Worm (Caenorhabditis elegans) whole organism, L4 larva: ENCODE results near the gene C25E10.10.

Source experiments
- D1046.2 ChIP-seq: fragments of 200-800 bp; sonication (Bioruptor generic); IDR thresholded peaks from 2 replicates; pipeline ENCODE4 v1.3.6; 2022; ENCODE audit warnings: missing genetic modification characterization, missing compliant biosample characterization
- F10B5.3 ChIP-seq: sonication (generic microtip); optimal IDR thresholded peaks from 2 replicates; lab custom pipeline; 2016; ENCODE audit warnings: mild to moderate bottlenecking, missing genetic modification characterization, missing compliant biosample characterization
- F26F4.8 ChIP-seq: fragments of 200-800 bp; sonication (Bioruptor generic); conservative IDR thresholded peaks from 2 replicates; pipeline ENCODE4 v1.3.6; 2022; ENCODE audit warnings: missing genetic modification characterization, missing compliant biosample characterization
- T20F7.1 ChIP-seq: fragments of 200-800 bp; sonication (Bioruptor generic); optimal IDR thresholded peaks from 2 replicates; lab custom pipeline; 2018; ENCODE audit warnings: mild to moderate bottlenecking, missing genetic modification characterization, missing compliant biosample characterization
- T26A8.4 ChIP-seq: fragments of 200-800 bp; sonication (Bioruptor generic); IDR thresholded peaks from 2 replicates; pipeline ENCODE4 v1.3.6; 2022; ENCODE audit warnings: missing genetic modification characterization, missing compliant biosample characterization
- Y48G9A.11 ChIP-seq: fragments of 200-800 bp; sonication (Bioruptor generic); IDR thresholded peaks from 2 replicates; pipeline ENCODE4 v1.3.6; 2022; ENCODE audit warnings: missing genetic modification reagents, missing genetic modification characterization, missing compliant biosample characterization
- Y75B8A.6 ChIP-seq: fragments of 200-800 bp; sonication (Bioruptor generic); IDR thresholded peaks from 2 replicates; pipeline ENCODE4 v1.3.6; 2022; ENCODE audit warnings: missing genetic modification reagents, missing genetic modification characterization, missing compliant biosample characterization
- ZK337.2 ChIP-seq: fragments of 200-800 bp; sonication (Bioruptor generic); IDR thresholded peaks from 2 replicates; pipeline ENCODE4 v1.3.6; 2022; ENCODE audit warnings: missing genetic modification reagents, missing genetic modification characterization, missing compliant biosample characterization
- ZK546.5 ChIP-seq, 2 experiments: sonication (generic microtip); optimal IDR thresholded peaks; 2 replicates each; lab custom pipeline; 2017; ENCODE audit warnings: missing biosample characterization in 2 of 2, missing genetic modification characterization in 2 of 2
- ceh-20 ChIP-seq: fragments of 200-800 bp; sonication (Bioruptor generic); IDR thresholded peaks from 2 replicates; pipeline ENCODE4 v1.3.6; 2022; ENCODE audit warnings: missing genetic modification reagents, missing genetic modification characterization, missing compliant biosample characterization
- ceh-44 ChIP-seq: fragments of 200-800 bp; sonication (Bioruptor generic); IDR thresholded peaks from 2 replicates; pipeline ENCODE4 v1.3.6; 2022; ENCODE audit warnings: missing genetic modification reagents, missing genetic modification characterization, missing compliant biosample characterization
- ceh-62 ChIP-seq: sonication (generic microtip); optimal IDR thresholded peaks from 2 replicates; lab custom pipeline; 2017; ENCODE audit warnings: missing biosample characterization, missing genetic modification characterization
- ces-1 ChIP-seq: fragments of 150-350 bp; sonication (generic microtip); optimal IDR thresholded peaks from 4 replicates; lab custom pipeline; 2014; ENCODE audit warnings: missing biosample characterization, missing genetic modification reagents, missing genetic modification characterization
- cey-2 ChIP-seq: sonication (generic microtip); optimal IDR thresholded peaks from 3 replicates; lab custom pipeline; 2017; ENCODE audit warnings: missing genetic modification characterization, mild to moderate bottlenecking, missing compliant biosample characterization, antibody characterized with exemption, borderline replicate concordance; ENCODE audit not compliant: insufficient read depth
- daf-16 ChIP-seq, 3 experiments: sonication (generic microtip); optimal IDR thresholded peaks; 2 replicates each; lab custom pipeline; 2016 to 2017; ENCODE audit warnings: missing genetic modification characterization in 3 of 3, missing genetic modification reagents in 3 of 3, mild to moderate bottlenecking in 2 of 3, missing compliant biosample characterization in 2 of 3, missing biosample characterization in 1 of 3, moderate library complexity in 1 of 3
- daf-19 ChIP-seq: fragments of 200-800 bp; sonication (Bioruptor generic); conservative IDR thresholded peaks from 2 replicates; pipeline ENCODE4 v1.3.6; 2022; ENCODE audit warnings: missing genetic modification characterization, missing compliant biosample characterization
- dmd-6 ChIP-seq: fragments of 200-800 bp; sonication (Bioruptor generic); IDR thresholded peaks from 2 replicates; pipeline ENCODE4 v1.3.6; 2022; ENCODE audit warnings: missing genetic modification reagents, missing genetic modification characterization, missing compliant biosample characterization
- dve-1 ChIP-seq: sonication (generic microtip); optimal IDR thresholded peaks from 2 replicates; lab custom pipeline; 2017; ENCODE audit warnings: antibody characterized with exemption, mild to moderate bottlenecking, missing genetic modification characterization, missing compliant biosample characterization; ENCODE audit not compliant: insufficient read depth
- gei-8 ChIP-seq: fragments of 200-800 bp; sonication (Bioruptor generic); optimal IDR thresholded peaks from 2 replicates; lab custom pipeline; 2018; ENCODE audit warnings: mild to moderate bottlenecking, missing genetic modification characterization, missing compliant biosample characterization
- hif-1 ChIP-seq, 2 experiments: sonication (generic microtip); optimal IDR thresholded peaks; 2 replicates each; lab custom pipeline; 2016 to 2017; ENCODE audit warnings: missing compliant biosample characterization in 2 of 2, missing genetic modification characterization in 2 of 2, missing genetic modification reagents in 2 of 2, missing genotype in 2 of 2, mild to moderate bottlenecking in 1 of 2
- hlh-11 ChIP-seq: fragments of 200-800 bp; sonication (Bioruptor generic); optimal IDR thresholded peaks from 2 replicates; lab custom pipeline; 2018; ENCODE audit warnings: mild to moderate bottlenecking, missing genetic modification characterization, missing compliant biosample characterization
- hlh-30 ChIP-seq: sonication (generic microtip); optimal IDR thresholded peaks from 2 replicates; lab custom pipeline; 2017; ENCODE audit warnings: antibody characterized with exemption, mild to moderate bottlenecking, missing genetic modification characterization, missing compliant biosample characterization; ENCODE audit not compliant: insufficient read depth
- jun-1 ChIP-seq: fragments of 150-350 bp; optimal IDR thresholded peaks from 2 replicates; lab custom pipeline; 2014; ENCODE audit warnings: missing biosample characterization, missing genetic modification reagents, missing genetic modification characterization
- lim-7 ChIP-seq: fragments of 200-800 bp; sonication (Bioruptor generic); IDR thresholded peaks from 2 replicates; pipeline ENCODE4 v1.3.6; 2022; ENCODE audit warnings: missing genetic modification characterization, missing compliant biosample characterization
- lin-1 ChIP-seq: fragments of 200-800 bp; sonication (Bioruptor generic); IDR thresholded peaks from 2 replicates; pipeline ENCODE4 v1.3.6; 2022; ENCODE audit warnings: missing genetic modification reagents, missing genetic modification characterization, missing compliant biosample characterization
- lin-13 ChIP-seq: fragments of 150-350 bp; optimal IDR thresholded peaks from 2 replicates; lab custom pipeline; 2014; ENCODE audit warnings: missing biosample characterization, missing genetic modification reagents, missing genetic modification characterization
- lin-29 ChIP-seq: fragments of 200-800 bp; sonication (Bioruptor generic); IDR thresholded peaks from 2 replicates; pipeline ENCODE4 v1.3.6; 2022; ENCODE audit warnings: missing genetic modification reagents, missing genetic modification characterization, missing compliant biosample characterization
- lin-38 ChIP-seq: fragments of 200-800 bp; sonication (Bioruptor generic); IDR thresholded peaks from 2 replicates; pipeline ENCODE4 v1.3.6; 2022; ENCODE audit warnings: missing genetic modification reagents, missing genetic modification characterization, missing compliant biosample characterization
- madf-5 ChIP-seq, 2 experiments: fragments of 200-800 bp; sonication (Bioruptor generic); IDR thresholded peaks; 2 replicates each; pipeline ENCODE4 v1.3.6; 2022; ENCODE audit warnings: missing compliant biosample characterization in 2 of 2, missing genetic modification characterization in 2 of 2
- madf-9 ChIP-seq: fragments of 200-800 bp; sonication (Bioruptor generic); conservative IDR thresholded peaks from 2 replicates; pipeline ENCODE4 v1.3.6; 2022; ENCODE audit warnings: missing genetic modification reagents, missing genetic modification characterization, missing compliant biosample characterization
- mdt-29 ChIP-seq: fragments of 200-800 bp; sonication (Bioruptor generic); IDR thresholded peaks from 2 replicates; pipeline ENCODE4 v1.3.6; 2022; ENCODE audit warnings: missing genetic modification reagents, missing genetic modification characterization, missing compliant biosample characterization
- mep-1 ChIP-seq: fragments of 150-350 bp; sonication (generic microtip); optimal IDR thresholded peaks from 3 replicates; lab custom pipeline; 2014; ENCODE audit warnings: missing biosample characterization, missing genetic modification characterization
- mes-2 ChIP-seq: sonication (generic microtip); optimal IDR thresholded peaks from 2 replicates; lab custom pipeline; 2016; ENCODE audit warnings: missing genotype, mild to moderate bottlenecking, missing genetic modification characterization, missing compliant biosample characterization; ENCODE audit not compliant: poor library complexity, severe bottlenecking
- nhr-102 ChIP-seq: sonication (generic microtip); optimal IDR thresholded peaks from 2 replicates; lab custom pipeline; 2016; ENCODE audit warnings: mild to moderate bottlenecking, missing genetic modification characterization, moderate library complexity, missing compliant biosample characterization
- nhr-237 ChIP-seq: sonication (generic microtip); optimal IDR thresholded peaks from 2 replicates; lab custom pipeline; 2017; ENCODE audit warnings: missing biosample characterization, missing genetic modification characterization
- nhr-25 ChIP-seq: sonication (generic microtip); optimal IDR thresholded peaks from 2 replicates; lab custom pipeline; 2017; ENCODE audit warnings: missing genetic modification characterization, mild to moderate bottlenecking, missing compliant biosample characterization, antibody characterized with exemption, moderate library complexity, borderline replicate concordance; ENCODE audit not compliant: insufficient read depth
- nhr-28 ChIP-seq: fragments of 150-350 bp; optimal IDR thresholded peaks from 2 replicates; lab custom pipeline; 2014; ENCODE audit warnings: missing biosample characterization, missing genetic modification characterization
- nhr-41 ChIP-seq: fragments of 200-800 bp; sonication (Bioruptor generic); IDR thresholded peaks from 2 replicates; pipeline ENCODE4 v1.3.6; 2022; ENCODE audit warnings: missing genetic modification reagents, missing genetic modification characterization, missing compliant biosample characterization
- nhr-48 ChIP-seq: sonication (generic microtip); optimal IDR thresholded peaks from 2 replicates; lab custom pipeline; 2016; ENCODE audit warnings: mild to moderate bottlenecking, missing genetic modification characterization, missing compliant biosample characterization
- nhr-6 ChIP-seq: fragments of 150-350 bp; optimal IDR thresholded peaks from 2 replicates; lab custom pipeline; 2014; ENCODE audit warnings: missing biosample characterization, missing genetic modification characterization
- rbr-2 ChIP-seq: sonication (generic microtip); optimal IDR thresholded peaks from 2 replicates; lab custom pipeline; 2016; ENCODE audit warnings: missing genotype, missing genetic modification characterization, missing compliant biosample characterization
- set-16 ChIP-seq: fragments of 200-800 bp; sonication (Bioruptor generic); IDR thresholded peaks from 2 replicates; pipeline ENCODE4 v1.3.6; 2022; ENCODE audit warnings: missing genetic modification reagents, missing genetic modification characterization, missing compliant biosample characterization
- spr-1 ChIP-seq: sonication (generic microtip); optimal IDR thresholded peaks from 2 replicates; lab custom pipeline; 2016; ENCODE audit warnings: mild to moderate bottlenecking, missing genetic modification characterization, missing compliant biosample characterization
- tra-1 ChIP-seq: fragments of 200-800 bp; sonication (Bioruptor generic); IDR thresholded peaks from 2 replicates; pipeline ENCODE4 v1.3.6; 2022; ENCODE audit warnings: missing genetic modification reagents, missing genetic modification characterization, missing compliant biosample characterization
- unc-130 ChIP-seq: sonication (generic microtip); optimal IDR thresholded peaks from 2 replicates; lab custom pipeline; 2016; ENCODE audit warnings: missing genetic modification reagents, missing genetic modification characterization, missing compliant biosample characterization
- vab-7 ChIP-seq: fragments of 200-800 bp; sonication (Bioruptor generic); IDR thresholded peaks from 2 replicates; pipeline ENCODE4 v1.3.6; 2022; ENCODE audit warnings: missing genetic modification reagents, missing genetic modification characterization, missing compliant biosample characterization
- zag-1 ChIP-seq: fragments of 150-350 bp; optimal IDR thresholded peaks from 2 replicates; lab custom pipeline; 2014; ENCODE audit warnings: missing biosample characterization, missing genetic modification characterization
- zfp-3 ChIP-seq: fragments of 200-800 bp; sonication (Bioruptor generic); conservative IDR thresholded peaks from 2 replicates; pipeline ENCODE4 v1.3.6; 2022; ENCODE audit warnings: missing genetic modification reagents, missing genetic modification characterization, missing compliant biosample characterization
- zip-2 ChIP-seq: fragments of 150-350 bp; optimal IDR thresholded peaks from 2 replicates; lab custom pipeline; 2014; ENCODE audit warnings: missing biosample characterization, missing genetic modification characterization

C25E10.10 gene

DNA sequence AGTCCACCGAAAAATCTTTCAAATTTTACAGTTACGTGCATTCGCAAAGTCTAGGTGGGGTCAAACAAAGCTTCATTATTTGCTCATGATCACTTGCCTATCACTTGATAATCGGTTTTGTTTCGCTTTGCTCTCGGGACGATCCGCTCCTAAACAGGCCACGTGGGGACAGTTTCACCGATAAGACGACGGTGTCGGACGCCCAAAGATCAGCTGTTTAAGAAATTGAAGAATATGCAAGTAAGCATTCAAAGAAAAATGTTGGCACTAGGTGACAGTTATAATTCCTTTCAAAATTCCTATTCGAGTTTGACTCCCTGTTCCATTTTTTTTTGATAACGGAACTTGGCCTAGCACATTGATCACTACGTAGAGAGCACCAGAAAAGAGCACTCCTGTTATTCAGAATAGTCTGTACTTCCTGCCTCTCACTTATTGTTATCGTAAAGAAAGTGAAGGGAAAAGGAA lies 23.8 kb upstream of the C25E10.10 start:
- TF ChIP-seq spr-1 (tag; lab: Kevin White, UChicago), result no peak
- TF ChIP-seq madf-5 (GFP tag; IDR thresholded peaks at IDR 0.05; lab: Robert Waterston, UW), result no peak
- TF ChIP-seq set-16 (GFP tag; lab: Robert Waterston, UW), result no peak
- no peak for TF ChIP-seq zip-2 (tag; lab: Kevin White, UChicago)
- peak; percentile 73 for TF ChIP-seq hlh-30 (tag; lab: Kevin White, UChicago)
- no peak for TF ChIP-seq lin-38
- peak; percentile 63 for TF ChIP-seq nhr-28 (tag; lab: Kevin White, UChicago)
- peak; percentile 88 for TF ChIP-seq tra-1 (GFP tag; lab: Robert Waterston, UW)
- peak; percentile 62 for TF ChIP-seq mdt-29 (GFP tag; lab: Robert Waterston, UW)
- TF ChIP-seq lin-29, result no peak
- TF ChIP-seq madf-9 (GFP tag; lab: Robert Waterston, UW), result no peak
- TF ChIP-seq ZK337.2 (GFP tag; lab: Robert Waterston, UW), result no peak
- no peak for TF ChIP-seq daf-19 (GFP tag; lab: Robert Waterston, UW)
- TF ChIP-seq lin-1 (GFP tag; lab: Robert Waterston, UW), result 0 out of 2 replicates have a peak, but pooled peaks have one; percentile 37
- no peak for TF ChIP-seq F26F4.8 (GFP tag; lab: Robert Waterston, UW)
- peak; percentile 64; the same call in 1 of the 2 replicates for TF ChIP-seq nhr-41 (GFP tag; lab: Robert Waterston, UW)
- TF ChIP-seq mep-1 (tag; lab: Kevin White, UChicago), result peak; percentile 50
- no peak for TF ChIP-seq F10B5.3 (tag; lab: Kevin White, UChicago)
- TF ChIP-seq nhr-237 (tag; lab: Kevin White, UChicago), result no peak
- TF ChIP-seq jun-1 (tag; lab: Kevin White, UChicago), result no peak
- no peak for TF ChIP-seq ZK546.5 (tag; optimal IDR thresholded peaks at IDR 0.05; lab: Kevin White, UChicago)
- peak; percentile 71; the same call in 1 of the 2 replicates for TF ChIP-seq zfp-3 (GFP tag; lab: Robert Waterston, UW)
- TF ChIP-seq nhr-25, result no peak
- TF ChIP-seq T20F7.1 (GFP tag; lab: Kevin White, UChicago), result peak; percentile 42
- no peak for TF ChIP-seq ceh-44
- TF ChIP-seq ceh-20 (GFP tag; lab: Robert Waterston, UW), result no peak
- peak; percentile 41 for TF ChIP-seq nhr-102 (tag; lab: Kevin White, UChicago)
- 0 out of 2 replicates have a peak, but pooled peaks have one; percentile 31 for TF ChIP-seq Y75B8A.6 (GFP tag; lab: Robert Waterston, UW)
- no peak for TF ChIP-seq ces-1
- TF ChIP-seq daf-16 (GFP tag; optimal IDR thresholded peaks at IDR 0.05; lab: Kevin White, UChicago), result peak in 1 of 2 experiments; percentile 79
- peak; percentile 78 for TF ChIP-seq daf-16 (tag; optimal IDR thresholded peaks at IDR 0.05; lab: Kevin White, UChicago)
- TF ChIP-seq cey-2, result no peak
- peak; percentile 93 for TF ChIP-seq nhr-48 (tag; lab: Kevin White, UChicago)
- TF ChIP-seq vab-7, result no peak
- no peak for TF ChIP-seq mes-2 (tag; lab: Kevin White, UChicago)
- TF ChIP-seq hif-1 (tag; optimal IDR thresholded peaks at IDR 0.05; lab: Kevin White, UChicago), result peak in 1 of 2 experiments; percentile 96
- TF ChIP-seq lim-7, result no peak
- no peak for TF ChIP-seq unc-130 (GFP tag; lab: Kevin White, UChicago)
- TF ChIP-seq zag-1 (tag; lab: Kevin White, UChicago), result no peak
- no peak for TF ChIP-seq Y48G9A.11 (GFP tag; lab: Robert Waterston, UW)
- no peak for TF ChIP-seq nhr-6 (tag; lab: Kevin White, UChicago)
- TF ChIP-seq dmd-6, result peak; percentile 98
- no peak for TF ChIP-seq rbr-2 (tag; lab: Kevin White, UChicago)
- peak; percentile 76 for TF ChIP-seq gei-8 (GFP tag; lab: Kevin White, UChicago)
- no peak for TF ChIP-seq ceh-62 (tag; lab: Kevin White, UChicago)
- peak; percentile 36 for TF ChIP-seq lin-13 (GFP tag; lab: Kevin White, UChicago)
- TF ChIP-seq hlh-11 (tag; lab: Kevin White, UChicago), result peak; percentile 96
- no peak for TF ChIP-seq D1046.2 (GFP tag; lab: Robert Waterston, UW)
- TF ChIP-seq T26A8.4 (GFP tag; lab: Robert Waterston, UW), result peak; percentile 67
- TF ChIP-seq dve-1 (tag; lab: Kevin White, UChicago), result peak; percentile 85
